Worm (Caenorhabditis elegans): ENCODE results near the gene cest-4.

- TF ChIP-seq ceh-36 (tag; optimal IDR thresholded peaks at IDR 0.05) (no peak), ama-1 (optimal IDR thresholded peaks at IDR 0.05) (no peak), F13C5.2 (tag; optimal IDR thresholded peaks at IDR 0.05) (no peak), tra-4 (tag; optimal IDR thresholded peaks at IDR 0.05) (no peak), scrt-1 (GFP tag; IDR thresholded peaks at IDR 0.05) (no peak), pes-1 (GFP tag; IDR thresholded peaks at IDR 0.05) (no peak), hmbx-1 (tag; optimal IDR thresholded peaks at IDR 0.05) (no peak), B0310.2 (tag; optimal IDR thresholded peaks at IDR 0.05) (no peak), flt-1 (GFP tag; IDR thresholded peaks at IDR 0.05) (no peak), hnd-1 (tag; optimal IDR thresholded peaks at IDR 0.05) (no peak)
Measured at ce11 chrIV:6785151-6785550, 17.0 kb downstream of the cest-4 start, which contains the start of gene dyci-1.
